Worm (Caenorhabditis elegans): ENCODE measurements around the gene aptf-1.

ce11 chrII:6448656-6449055, 6.1 kb upstream of the aptf-1 start:
- TF ChIP-seq npax-4 (tag; optimal IDR thresholded peaks at IDR 0.05) (no peak), dmd-4 (tag; optimal IDR thresholded peaks at IDR 0.05; ENCODE audit: borderline replicate concordance) (no peak), ceh-34 (tag; optimal IDR thresholded peaks at IDR 0.05) (no peak), tbx-2 (tag; optimal IDR thresholded peaks at IDR 0.05) (no peak), ceh-31 (tag; optimal IDR thresholded peaks at IDR 0.05) (no peak), lin-11 (tag; optimal IDR thresholded peaks at IDR 0.05) (no peak), fkh-10 (GFP tag; optimal IDR thresholded peaks at IDR 0.05) (no peak), odd-2 (tag; optimal IDR thresholded peaks at IDR 0.05) (no peak), lim-6 (tag; optimal IDR thresholded peaks at IDR 0.05) (no peak), unc-86 (tag; optimal IDR thresholded peaks at IDR 0.05) (no peak), elt-2 (tag; optimal IDR thresholded peaks at IDR 0.05) (no peak), pqm-1 (tag; optimal IDR thresholded peaks at IDR 0.05) (no peak), ceh-22 (tag; optimal IDR thresholded peaks at IDR 0.05) (no peak)

Data from whole organism, late embryonic.